Worm (Caenorhabditis elegans) whole organism, young adult: ENCODE results near the gene ZK228.13.

Source experiments
- F33H1.4 ChIP-seq: fragments of 200-800 bp; sonication (Bioruptor generic); IDR thresholded peaks from 2 replicates; pipeline ENCODE4 v1.3.6; 2022; ENCODE audit warnings: missing genetic modification reagents, missing genetic modification characterization, missing compliant biosample characterization
- Y53F4B.3 ChIP-seq: fragments of 200-800 bp; sonication (Bioruptor generic); IDR thresholded peaks from 2 replicates; pipeline ENCODE4 v1.3.6; 2022; ENCODE audit warnings: missing genetic modification reagents, missing genetic modification characterization, missing compliant biosample characterization
- ceh-100 ChIP-seq: fragments of 200-800 bp; sonication (Bioruptor generic); IDR thresholded peaks from 2 replicates; pipeline ENCODE4 v1.3.6; 2022; ENCODE audit warnings: missing genetic modification reagents, missing genetic modification characterization, missing compliant biosample characterization
- ets-4 ChIP-seq: fragments of 200-800 bp; sonication (Bioruptor generic); optimal IDR thresholded peaks from 2 replicates; lab custom pipeline; 2018; ENCODE audit warnings: mild to moderate bottlenecking, missing genetic modification characterization, missing compliant biosample characterization
- hlh-12 ChIP-seq: sonication (generic microtip); optimal IDR thresholded peaks from 2 replicates; lab custom pipeline; 2016; ENCODE audit warnings: missing genetic modification characterization, missing compliant biosample characterization
- hlh-26 ChIP-seq: fragments of 200-800 bp; sonication (Bioruptor generic); conservative IDR thresholded peaks from 2 replicates; pipeline ENCODE4 v1.3.6; 2022; ENCODE audit warnings: missing genetic modification reagents, missing genetic modification characterization, missing compliant biosample characterization
- lag-1 ChIP-seq: fragments of 200-800 bp; sonication (Bioruptor generic); IDR thresholded peaks from 2 replicates; pipeline ENCODE4 v1.3.6; 2022; ENCODE audit warnings: missing genetic modification reagents, missing genetic modification characterization, missing compliant biosample characterization
- nfyb-1 ChIP-seq: fragments of 200-800 bp; sonication (Bioruptor generic); IDR thresholded peaks from 2 replicates; pipeline ENCODE4 v1.3.6; 2022; ENCODE audit warnings: missing genetic modification reagents, missing genetic modification characterization, missing compliant biosample characterization
- pha-4 ChIP-seq: fragments of 150-350 bp; sonication (generic microtip); optimal IDR thresholded peaks from 2 replicates; lab custom pipeline; 2014; ENCODE audit warnings: missing biosample characterization, missing genetic modification reagents, missing genetic modification characterization
- snpc-4 ChIP-seq, 5 experiments: fragments of 150-350 bp in 1 of 5; sonication (generic microtip) in 4 of 5; optimal IDR thresholded peaks; 2 replicates each; lab custom pipeline; 2014 to 2018; ENCODE audit warnings: missing genetic modification characterization in 5 of 5, missing biosample characterization in 3 of 5, antibody characterized with exemption in 2 of 5, mild to moderate bottlenecking in 2 of 5, missing compliant biosample characterization in 2 of 5, missing genotype in 2 of 5, moderate library complexity in 2 of 5, missing genetic modification reagents in 1 of 5
- zim-3 ChIP-seq: sonication (generic microtip); optimal IDR thresholded peaks from 2 replicates; lab custom pipeline; 2017; ENCODE audit warnings: mild to moderate bottlenecking, missing genetic modification characterization, moderate library complexity, missing compliant biosample characterization
- ztf-22 ChIP-seq: fragments of 200-800 bp; sonication (Bioruptor generic); optimal IDR thresholded peaks from 2 replicates; lab custom pipeline; 2018; ENCODE audit warnings: mild to moderate bottlenecking, missing genetic modification characterization, moderate library complexity, missing compliant biosample characterization
- ztf-25 ChIP-seq: fragments of 200-800 bp; sonication (Bioruptor generic); IDR thresholded peaks from 2 replicates; pipeline ENCODE4 v1.3.6; 2022; ENCODE audit warnings: missing genetic modification reagents, missing genetic modification characterization, missing compliant biosample characterization
- ztf-26 ChIP-seq: sonication (generic microtip); optimal IDR thresholded peaks from 2 replicates; lab custom pipeline; 2017; ENCODE audit warnings: missing genetic modification characterization, missing compliant biosample characterization

DNA sequence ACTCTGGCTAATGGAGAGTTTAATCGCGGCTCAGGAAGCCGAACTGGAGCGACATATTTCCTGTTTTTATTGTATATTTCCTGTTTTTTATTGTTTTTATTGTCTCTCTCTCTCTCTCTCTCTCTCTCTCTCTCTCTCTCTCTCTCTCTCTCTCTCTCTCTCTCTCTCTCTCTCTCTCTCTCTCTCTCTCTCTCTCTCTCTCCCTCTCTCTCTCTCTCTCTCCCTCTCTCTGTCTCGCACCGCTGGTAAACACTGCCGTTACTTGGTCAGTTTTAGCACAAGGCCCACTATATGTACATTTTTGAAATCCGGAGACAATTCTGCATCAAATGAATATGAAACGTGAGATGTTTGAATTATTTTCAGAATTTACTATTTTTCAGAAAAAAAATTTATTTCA lies 37.2 kb downstream of the ZK228.13 start:
- TF ChIP-seq hlh-26 (no peak), ztf-26 (tag; lab: Kevin White, UChicago) (no peak), ztf-25 (GFP tag; lab: Robert Waterston, UW) (no peak), zim-3 (tag; lab: Kevin White, UChicago) (no peak), snpc-4 (GFP tag; optimal IDR thresholded peaks at IDR 0.05; lab: Kevin White, UChicago) (no peak), snpc-4 (tag; optimal IDR thresholded peaks at IDR 0.05; lab: Kevin White, UChicago) (no peak), F33H1.4 (no peak), ceh-100 (no peak), nfyb-1 (GFP tag; lab: Robert Waterston, UW) (no peak), hlh-12 (no peak), Y53F4B.3 (GFP tag; lab: Robert Waterston, UW) (no peak), pha-4 (tag; lab: Kevin White, UChicago) (no peak), ets-4 (GFP tag; lab: Kevin White, UChicago) (no peak), ztf-22 (GFP tag; lab: Kevin White, UChicago) (no peak), lag-1 (GFP tag; lab: Robert Waterston, UW) (no peak)
